Fruit fly (Drosophila melanogaster) whole organism, embryonic: ENCODE measurements around the gene unc-119.

Experiments
- Asciz ChIP-seq: fragments of 200-800 bp; sonication (Bioruptor generic); optimal IDR thresholded peaks from 2 replicates; lab custom pipeline; 2017; ENCODE audit warnings: missing biosample characterization, mild to moderate bottlenecking, missing genetic modification characterization, missing genetic modification reagents
- Atf-2 ChIP-seq: fragments of 200-800 bp; sonication (Bioruptor generic); optimal IDR thresholded peaks from 2 replicates; lab custom pipeline; 2016; ENCODE audit warnings: missing biosample characterization, missing genetic modification characterization
- CG12299 ChIP-seq: fragments of 200-800 bp; sonication (Bioruptor generic); optimal IDR thresholded peaks from 2 replicates; lab custom pipeline; 2018; ENCODE audit warnings: missing biosample characterization, mild to moderate bottlenecking, missing genetic modification characterization
- CG12391 ChIP-seq: fragments of 200-800 bp; sonication (Bioruptor generic); optimal IDR thresholded peaks from 3 replicates; lab custom pipeline; 2018; ENCODE audit warnings: missing biosample characterization, mild to moderate bottlenecking, missing genetic modification characterization, moderate library complexity
- CG12769 ChIP-seq: fragments of 200-800 bp; sonication (Bioruptor generic); optimal IDR thresholded peaks from 2 replicates; lab custom pipeline; 2019; ENCODE audit warnings: missing biosample characterization, mild to moderate bottlenecking, missing genetic modification characterization, moderate library complexity
- CG13287 ChIP-seq: fragments of 200-800 bp; sonication (Bioruptor generic); IDR thresholded peaks from 2 replicates; pipeline ENCODE4 v1.3.6; 2022; ENCODE audit warnings: missing biosample characterization, missing genetic modification characterization; ENCODE audit not compliant: partially characterized antibody
- CG13424 ChIP-seq: fragments of 200-800 bp; sonication (Bioruptor generic); optimal IDR thresholded peaks from 2 replicates; lab custom pipeline; 2019; ENCODE audit warnings: missing biosample characterization, mild to moderate bottlenecking, missing genetic modification characterization, moderate library complexity
- CG15011 ChIP-seq: fragments of 200-800 bp; sonication (Bioruptor generic); optimal IDR thresholded peaks from 3 replicates; lab custom pipeline; 2018; ENCODE audit warnings: missing biosample characterization, mild to moderate bottlenecking, missing genetic modification characterization
- CG17186 ChIP-seq: fragments of 200-800 bp; sonication (Bioruptor generic); optimal IDR thresholded peaks from 3 replicates; lab custom pipeline; 2017; ENCODE audit warnings: missing biosample characterization, missing genetic modification reagents, missing genetic modification characterization
- CG17912 ChIP-seq: fragments of 200-800 bp; sonication (Bioruptor generic); optimal IDR thresholded peaks from 2 replicates; lab custom pipeline; 2018; ENCODE audit warnings: missing biosample characterization, mild to moderate bottlenecking, missing genetic modification characterization
- CG18262 ChIP-seq: fragments of 200-800 bp; optimal IDR thresholded peaks from 3 replicates; lab custom pipeline; 2019; ENCODE audit warnings: missing biosample characterization, mild to moderate bottlenecking, missing genetic modification characterization, moderate library complexity
- CG2129 ChIP-seq: fragments of 200-800 bp; sonication (Bioruptor generic); IDR thresholded peaks from 2 replicates; pipeline ENCODE4 v1.3.6; 2022; ENCODE audit warnings: missing biosample characterization, missing genetic modification characterization; ENCODE audit not compliant: partially characterized antibody
- CG2202 ChIP-seq: fragments of 200-800 bp; sonication (Bioruptor generic); optimal IDR thresholded peaks from 2 replicates; lab custom pipeline; 2018; ENCODE audit warnings: missing biosample characterization, mild to moderate bottlenecking, missing genetic modification characterization
- CG3065 ChIP-seq: fragments of 200-800 bp; sonication (Bioruptor generic); optimal IDR thresholded peaks from 2 replicates; lab custom pipeline; 2016; ENCODE audit warnings: missing biosample characterization, missing genetic modification characterization
- CG31365 ChIP-seq: fragments of 200-800 bp; sonication (Bioruptor generic); optimal IDR thresholded peaks from 2 replicates; lab custom pipeline; 2018; ENCODE audit warnings: missing biosample characterization, mild to moderate bottlenecking, missing genetic modification characterization
- CG31441 ChIP-seq: fragments of 200-800 bp; sonication (Bioruptor generic); IDR thresholded peaks from 2 replicates; pipeline ENCODE4 v1.3.6; 2022; ENCODE audit warnings: missing biosample characterization, missing genetic modification characterization
- CG7372 ChIP-seq: fragments of 200-800 bp; sonication (Bioruptor generic); IDR thresholded peaks from 2 replicates; pipeline ENCODE4 v1.3.6; 2022; ENCODE audit warnings: missing biosample characterization, missing genetic modification characterization
- CrebB ChIP-seq: fragments of 200-800 bp; sonication (Bioruptor generic); optimal IDR thresholded peaks from 3 replicates; lab custom pipeline; 2018; ENCODE audit warnings: missing biosample characterization, mild to moderate bottlenecking, missing genetic modification characterization
- Dek ChIP-seq: fragments of 200-800 bp; sonication (Bioruptor generic); optimal IDR thresholded peaks from 3 replicates; lab custom pipeline; 2019; ENCODE audit warnings: missing biosample characterization, mild to moderate bottlenecking, missing genetic modification characterization, moderate library complexity
- Dref ChIP-seq: fragments of 200-800 bp; sonication (Bioruptor generic); IDR thresholded peaks from 2 replicates; pipeline ENCODE4 v1.3.6; 2022; ENCODE audit warnings: missing biosample characterization, missing genetic modification characterization
- Eip74EF ChIP-seq, 2 experiments: fragments of 200-800 bp in 1 of 2; fragments of >200 bp in 1 of 2; sonication (Bioruptor generic) in 1 of 2; optimal IDR thresholded peaks; 2 replicates each; lab custom pipeline; 2017 to 2019; ENCODE audit warnings: missing biosample characterization in 2 of 2, missing genetic modification characterization in 2 of 2, mild to moderate bottlenecking in 1 of 2, moderate library complexity in 1 of 2
- Gsc ChIP-seq: fragments of 200-800 bp; sonication (Bioruptor generic); IDR thresholded peaks from 2 replicates; pipeline ENCODE4 v1.3.6; 2022; ENCODE audit warnings: missing biosample characterization, missing genetic modification characterization
- HLH3B ChIP-seq: fragments of 200-800 bp; sonication (Bioruptor generic); IDR thresholded peaks from 2 replicates; pipeline ENCODE4 v1.3.6; 2022; ENCODE audit warnings: missing biosample characterization, missing genetic modification characterization
- Nf-YA ChIP-seq: fragments of 200-800 bp; sonication (Bioruptor generic); IDR thresholded peaks from 2 replicates; pipeline ENCODE4 v1.3.6; 2022; ENCODE audit warnings: missing biosample characterization, missing genetic modification characterization
- Side ChIP-seq: fragments of 200-800 bp; sonication (Bioruptor generic); optimal IDR thresholded peaks from 2 replicates; lab custom pipeline; 2016; ENCODE audit warnings: missing biosample characterization, missing genetic modification characterization
- ab ChIP-seq: fragments of 200-800 bp; sonication (Bioruptor generic); optimal IDR thresholded peaks from 2 replicates; lab custom pipeline; 2016; ENCODE audit warnings: missing biosample characterization, missing genetic modification characterization
- al ChIP-seq: fragments of 200-800 bp; sonication (Bioruptor generic); IDR thresholded peaks from 2 replicates; pipeline ENCODE4 v1.3.6; 2022; ENCODE audit warnings: missing biosample characterization, missing genetic modification characterization
- amos ChIP-seq: fragments of 200-800 bp; sonication (Bioruptor generic); IDR thresholded peaks from 2 replicates; pipeline ENCODE4 v1.3.6; 2022; ENCODE audit warnings: missing biosample characterization, missing genetic modification characterization; ENCODE audit not compliant: partially characterized antibody
- ash1 ChIP-seq: fragments of 200-800 bp; sonication (Bioruptor generic); optimal IDR thresholded peaks from 2 replicates; lab custom pipeline; 2018; ENCODE audit warnings: missing biosample characterization, mild to moderate bottlenecking, missing genetic modification characterization
- bcd ChIP-seq: fragments of 200-800 bp; sonication (Bioruptor generic); optimal IDR thresholded peaks from 2 replicates; lab custom pipeline; 2017; ENCODE audit warnings: missing biosample characterization, mild to moderate bottlenecking, missing genetic modification characterization
- br ChIP-seq: fragments of >200 bp; optimal IDR thresholded peaks from 2 replicates; lab custom pipeline; 2017
- bsh ChIP-seq, 2 experiments: fragments of 200-800 bp; sonication (Bioruptor generic); optimal IDR thresholded peaks; 2 replicates each; lab custom pipeline; 2017 to 2018; ENCODE audit warnings: mild to moderate bottlenecking in 2 of 2, missing biosample characterization in 2 of 2, missing genetic modification characterization in 2 of 2, moderate library complexity in 1 of 2
- cad ChIP-seq: fragments of >200 bp; optimal IDR thresholded peaks from 2 replicates; lab custom pipeline; 2017; ENCODE audit warnings: missing biosample characterization, missing genetic modification characterization
- cg ChIP-seq: fragments of 200-800 bp; sonication (Bioruptor generic); optimal IDR thresholded peaks from 3 replicates; lab custom pipeline; 2019; ENCODE audit warnings: missing biosample characterization, mild to moderate bottlenecking, missing genetic modification characterization, moderate library complexity
- dm ChIP-seq: fragments of 200-800 bp; sonication (Bioruptor generic); optimal IDR thresholded peaks from 3 replicates; lab custom pipeline; 2016; ENCODE audit warnings: missing biosample characterization, missing genetic modification characterization
- emc ChIP-seq: fragments of 200-800 bp; sonication (Bioruptor generic); optimal IDR thresholded peaks from 2 replicates; lab custom pipeline; 2016; ENCODE audit warnings: missing biosample characterization, missing genetic modification characterization
- gem ChIP-seq: fragments of 200-800 bp; sonication (Bioruptor generic); optimal IDR thresholded peaks from 2 replicates; lab custom pipeline; 2019; ENCODE audit warnings: missing biosample characterization, mild to moderate bottlenecking, missing genetic modification characterization, moderate library complexity
- gro ChIP-seq: fragments of 200-800 bp; sonication (Bioruptor generic); optimal IDR thresholded peaks from 2 replicates; lab custom pipeline; 2016; ENCODE audit warnings: missing biosample characterization, missing genetic modification characterization
- hb ChIP-seq: fragments of 200-800 bp; sonication (Bioruptor generic); IDR thresholded peaks from 3 replicates; pipeline ENCODE4 v1.3.6; 2022; ENCODE audit warnings: missing biosample characterization, missing genetic modification characterization; ENCODE audit not compliant: partially characterized antibody
- mam ChIP-seq: fragments of 200-800 bp; sonication (Bioruptor generic); optimal IDR thresholded peaks from 3 replicates; lab custom pipeline; 2016; ENCODE audit warnings: missing biosample characterization, missing genetic modification characterization
- mirr ChIP-seq: fragments of 200-800 bp; sonication (Bioruptor generic); optimal IDR thresholded peaks from 3 replicates; lab custom pipeline; 2018; ENCODE audit warnings: missing biosample characterization, mild to moderate bottlenecking, missing genetic modification characterization
- p53 ChIP-seq: fragments of 200-800 bp; sonication (Bioruptor generic); optimal IDR thresholded peaks from 2 replicates; lab custom pipeline; 2016; ENCODE audit warnings: missing biosample characterization, missing genetic modification characterization
- pb ChIP-seq: fragments of 200-800 bp; sonication (Bioruptor generic); optimal IDR thresholded peaks from 3 replicates; lab custom pipeline; 2016; ENCODE audit warnings: missing biosample characterization, missing genetic modification characterization
- pfk ChIP-seq: fragments of 200-800 bp; sonication (Bioruptor generic); optimal IDR thresholded peaks from 2 replicates; lab custom pipeline; 2018; ENCODE audit warnings: missing biosample characterization, mild to moderate bottlenecking, missing genetic modification characterization, moderate library complexity
- phol ChIP-seq: fragments of 200-800 bp; sonication (Bioruptor generic); optimal IDR thresholded peaks from 3 replicates; lab custom pipeline; 2018; ENCODE audit warnings: missing biosample characterization, mild to moderate bottlenecking, missing genetic modification characterization, moderate library complexity
- scrt ChIP-seq: fragments of 200-800 bp; sonication (Bioruptor generic); optimal IDR thresholded peaks from 2 replicates; lab custom pipeline; 2018; ENCODE audit warnings: missing biosample characterization, mild to moderate bottlenecking, missing genetic modification characterization, moderate library complexity
- sens ChIP-seq: fragments of 200-800 bp; sonication (Bioruptor generic); peaks from one replicate; lab custom pipeline; 2016; ENCODE audit warnings: missing biosample characterization, missing genetic modification characterization
- sim ChIP-seq: fragments of 200-800 bp; sonication (Bioruptor generic); IDR thresholded peaks from 2 replicates; pipeline ENCODE4 v1.3.6; 2022; ENCODE audit warnings: missing biosample characterization, missing genetic modification characterization
- trem ChIP-seq: fragments of 200-800 bp; optimal IDR thresholded peaks from 3 replicates; lab custom pipeline; 2019; ENCODE audit warnings: missing biosample characterization, mild to moderate bottlenecking, missing genetic modification characterization, moderate library complexity
- trh ChIP-seq: fragments of 200-800 bp; sonication (Bioruptor generic); optimal IDR thresholded peaks from 2 replicates; lab custom pipeline; 2016; ENCODE audit warnings: missing biosample characterization, missing genetic modification characterization
- tx ChIP-seq: fragments of 200-800 bp; sonication (Bioruptor generic); optimal IDR thresholded peaks from 2 replicates; lab custom pipeline; 2016; ENCODE audit warnings: missing biosample characterization, missing genetic modification characterization

Gene unc-119

DNA sequence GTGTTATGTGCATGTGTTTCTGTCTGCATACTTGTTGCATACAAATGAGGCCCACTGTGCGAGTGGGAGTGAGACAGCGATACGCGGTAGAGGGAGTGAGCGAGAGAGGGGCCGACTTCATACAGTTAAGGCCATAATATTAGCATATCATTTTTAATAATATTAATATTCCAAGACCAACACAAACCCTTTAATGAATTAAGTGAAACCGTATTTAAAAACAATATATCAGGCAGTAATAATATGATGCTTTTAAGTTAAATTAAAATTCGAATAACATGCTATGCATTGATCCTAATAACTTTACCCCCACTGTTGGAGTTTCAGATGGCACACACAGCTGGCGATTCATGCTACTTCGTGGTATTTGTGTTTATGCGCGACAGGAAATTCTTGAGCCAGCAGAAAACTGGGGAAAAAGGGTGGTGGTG, 33.7 kb upstream of the unc-119 start (continued):
- TF ChIP-seq al (GFP tag; lab: Robert Waterston, UW), result peak; percentile 78
- TF ChIP-seq sens (GFP tag; lab: Kevin White, UChicago), result peak; percentile 98
- TF ChIP-seq CG7372 (GFP tag; lab: Robert Waterston, UW), result peak; percentile 91
- peak; percentile 98 for TF ChIP-seq CG12391 (tag; lab: Kevin White, UChicago)
- TF ChIP-seq gem (tag; lab: Kevin White, UChicago), result peak; percentile 98
- peak; percentile 67 for TF ChIP-seq Side (GFP tag; lab: Kevin White, UChicago)
- peak; percentile 87 for TF ChIP-seq trh (GFP tag; lab: Kevin White, UChicago)
- TF ChIP-seq pfk, result peak; percentile 15
- TF ChIP-seq pb (GFP tag; lab: Kevin White, UChicago), result peak; percentile 45
- TF ChIP-seq CG18262, result peak; percentile 99
- no peak for TF ChIP-seq CG2129 (GFP tag; lab: Robert Waterston, UW)
- peak; percentile 80 for TF ChIP-seq tx (GFP tag; lab: Kevin White, UChicago)
- no peak for TF ChIP-seq CG13287 (GFP tag; lab: Robert Waterston, UW)
- peak; percentile 95 for TF ChIP-seq CrebB (tag; lab: Kevin White, UChicago)
- peak; percentile 65 for TF ChIP-seq CG17912 (GFP tag; lab: Kevin White, UChicago)
- peak; percentile 31 for TF ChIP-seq Dref
- TF ChIP-seq emc (GFP tag; lab: Kevin White, UChicago), result peak; percentile 28
- TF ChIP-seq amos (GFP tag; lab: Robert Waterston, UW), result no peak
- TF ChIP-seq CG2202, result peak; percentile 96
- TF ChIP-seq bsh (GFP tag; optimal IDR thresholded peaks at IDR 0.05; lab: Kevin White, UChicago), result peak; percentile 92 to 98
- TF ChIP-seq Gsc (GFP tag; lab: Robert Waterston, UW), result peak; percentile 82
- peak; percentile 63 for TF ChIP-seq dm (GFP tag; lab: Kevin White, UChicago)
- TF ChIP-seq trem, result peak; percentile 96
- peak; percentile 95 for TF ChIP-seq CG12769
- TF ChIP-seq Nf-YA (GFP tag; lab: Robert Waterston, UW), result peak; percentile 93
- peak; percentile 38 for TF ChIP-seq gro (GFP tag; lab: Kevin White, UChicago)
- no peak for TF ChIP-seq hb (GFP tag; lab: Robert Waterston, UW)
- peak; percentile 97 for TF ChIP-seq phol (tag; lab: Kevin White, UChicago)
- TF ChIP-seq CG3065 (GFP tag; lab: Kevin White, UChicago), result peak; percentile 88
- TF ChIP-seq cg (GFP tag; lab: Kevin White, UChicago), result peak; percentile 82
- TF ChIP-seq mirr (GFP tag; lab: Kevin White, UChicago), result peak; percentile 63
- peak; percentile 95 for TF ChIP-seq sim
- peak; percentile 29 for TF ChIP-seq ab
- TF ChIP-seq cad (GFP tag; lab: Kevin White, UChicago), result no peak
- peak; percentile 70 for TF ChIP-seq Atf-2 (GFP tag; lab: Kevin White, UChicago)
- TF ChIP-seq Eip74EF (GFP tag; optimal IDR thresholded peaks at IDR 0.05; lab: Kevin White, UChicago), result peak in 1 of 2 experiments; percentile 98
- peak; percentile 97 for TF ChIP-seq HLH3B (GFP tag; lab: Robert Waterston, UW)
- TF ChIP-seq CG17186 (GFP tag; lab: Kevin White, UChicago), result peak; percentile 86
- peak; percentile 75 for TF ChIP-seq mam (GFP tag; lab: Kevin White, UChicago)
- peak; percentile 96 for TF ChIP-seq Asciz (GFP tag; lab: Kevin White, UChicago)
- peak; percentile 95 for TF ChIP-seq CG12299 (tag; lab: Kevin White, UChicago)
- TF ChIP-seq ash1, result peak; percentile 13
- TF ChIP-seq scrt (GFP tag; lab: Kevin White, UChicago), result peak; percentile 92
- TF ChIP-seq CG13424 (tag; lab: Kevin White, UChicago), result peak; percentile 97
- peak; percentile 94 for TF ChIP-seq Dek (tag; lab: Kevin White, UChicago)
- peak; percentile 100 for TF ChIP-seq CG31441 (GFP tag; lab: Robert Waterston, UW)
- peak; percentile 95 for TF ChIP-seq bcd (GFP tag; lab: Kevin White, UChicago)
- peak; percentile 85 for TF ChIP-seq CG31365 (tag; lab: Kevin White, UChicago)
- peak; percentile 33 for TF ChIP-seq p53 (GFP tag; lab: Kevin White, UChicago)
- TF ChIP-seq br, result no peak
- TF ChIP-seq CG15011 (GFP tag; lab: Kevin White, UChicago), result peak; percentile 94
